Fruit fly (Drosophila melanogaster) whole organism: ENCODE results near the gene Sk1.
A peak's percentile ranks its signal among the peaks of the same experiment; 100 is the strongest.

ENCODE experiments used
- CG8478 ChIP-seq: fragments of >200 bp; optimal IDR thresholded peaks from 2 replicates; lab custom pipeline; 2018; ENCODE audit warnings: inconsistent platforms
- Dll ChIP-seq: fragments of >200 bp; optimal IDR thresholded peaks from 2 replicates; lab custom pipeline; 2017
- EcR ChIP-seq, 2 experiments: fragments of >200 bp; optimal IDR thresholded peaks; 2 replicates each; lab custom pipeline; 2017; ENCODE audit warnings: missing biosample characterization in 2 of 2, missing genetic modification characterization in 2 of 2, missing genetic modification reagents in 2 of 2
- pan ChIP-seq: fragments of >200 bp; optimal IDR thresholded peaks from 2 replicates; lab custom pipeline; 2017
- psq ChIP-seq: fragments of >200 bp; optimal IDR thresholded peaks from 2 replicates; lab custom pipeline; 2017
- usp ChIP-seq: fragments of >200 bp; optimal IDR thresholded peaks from 2 replicates; lab custom pipeline; 2017; ENCODE audit warnings: missing biosample characterization, missing genetic modification characterization, mixed read lengths

The Sk1 gene

DNA sequence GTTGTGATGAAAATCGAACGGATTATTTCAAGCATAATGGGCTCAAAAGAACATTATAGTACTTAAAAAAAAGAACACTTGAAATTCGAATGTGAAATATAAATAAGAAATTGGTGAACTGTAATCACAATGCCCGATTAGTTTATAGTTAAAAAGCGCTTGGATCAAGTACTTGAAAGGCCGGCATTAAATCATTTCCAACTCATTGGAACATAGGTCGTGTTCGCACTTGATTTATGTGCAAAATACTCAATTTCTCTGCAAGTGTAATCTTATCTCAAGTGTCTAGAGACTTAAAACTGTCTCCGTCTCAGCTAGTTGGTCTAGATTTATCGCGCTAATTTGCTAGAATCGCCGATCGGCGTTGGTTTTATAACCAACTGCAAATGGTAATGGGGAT is 17.8 kb upstream of the Sk1 start:
- TF ChIP-seq EcR (GFP tag; optimal IDR thresholded peaks at IDR 0.05; lab: Kevin White, UChicago) (no peak), Dll (no peak), usp (GFP tag; lab: Kevin White, UChicago) (no peak), pan (lab: Kevin White, UChicago) (no peak), psq (lab: Kevin White, UChicago) (no peak), CG8478 (no peak)

DNA sequence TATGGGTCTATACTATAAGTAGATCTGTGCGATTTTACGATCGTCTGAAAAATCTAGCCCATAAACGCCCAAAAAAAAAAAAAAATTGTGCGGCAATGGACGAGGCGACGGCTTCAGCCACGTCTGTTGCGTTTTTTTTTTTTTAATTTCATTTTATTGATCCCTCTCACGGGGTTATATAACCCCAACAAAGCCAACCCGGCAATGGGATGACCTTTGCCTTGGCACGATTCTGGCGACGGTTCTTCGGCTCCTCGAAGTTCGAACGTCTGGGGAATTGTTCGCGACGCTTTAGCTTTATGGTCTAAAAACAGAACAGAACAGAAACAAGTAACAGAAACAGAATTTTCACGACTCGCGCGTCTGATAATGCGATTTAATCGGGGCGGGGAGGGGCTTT is 16.9 kb upstream of the Sk1 start:
- TF ChIP-seq CG8478 (no peak), psq (lab: Kevin White, UChicago) (no peak), pan (lab: Kevin White, UChicago) (no peak), usp (GFP tag; lab: Kevin White, UChicago) (no peak), EcR (GFP tag; optimal IDR thresholded peaks at IDR 0.05; lab: Kevin White, UChicago) (no peak), Dll (no peak)

DNA sequence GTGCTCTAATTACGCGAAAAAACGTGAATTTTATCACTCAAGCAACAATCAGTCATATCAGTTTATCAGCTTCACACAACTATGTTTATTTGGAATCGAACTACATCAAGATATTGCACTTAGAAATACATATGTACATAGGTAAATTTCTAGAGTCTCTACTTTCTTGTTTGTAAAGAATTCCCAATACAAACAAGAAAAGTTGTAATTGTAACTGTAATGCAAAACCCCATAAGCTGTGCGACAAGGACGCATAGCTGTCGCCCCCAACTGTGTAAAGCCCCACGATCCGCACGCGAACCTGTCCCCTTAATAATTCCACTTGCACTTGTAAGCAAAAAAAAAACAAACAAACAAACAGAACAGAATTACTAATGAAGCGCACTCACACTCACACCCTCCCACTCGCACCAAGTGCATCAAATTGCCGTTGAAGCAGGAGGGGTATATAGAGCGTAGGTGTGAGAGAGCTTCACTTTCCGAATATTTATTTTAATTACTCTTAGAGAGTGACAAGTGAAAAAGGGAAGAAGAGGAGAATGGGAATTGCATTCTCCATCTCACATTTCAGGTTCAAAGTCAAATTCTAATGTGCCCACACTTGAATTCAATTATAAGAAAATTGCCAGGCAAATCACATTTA is 16.3 kb upstream of the Sk1 start:
- no peak for TF ChIP-seq CG8478
- no peak for TF ChIP-seq EcR (GFP tag; optimal IDR thresholded peaks at IDR 0.05; lab: Kevin White, UChicago)
- TF ChIP-seq usp (GFP tag; lab: Kevin White, UChicago), result no peak
- no peak for TF ChIP-seq psq (lab: Kevin White, UChicago)
- no peak for TF ChIP-seq pan (lab: Kevin White, UChicago)
- no peak for TF ChIP-seq Dll

DNA sequence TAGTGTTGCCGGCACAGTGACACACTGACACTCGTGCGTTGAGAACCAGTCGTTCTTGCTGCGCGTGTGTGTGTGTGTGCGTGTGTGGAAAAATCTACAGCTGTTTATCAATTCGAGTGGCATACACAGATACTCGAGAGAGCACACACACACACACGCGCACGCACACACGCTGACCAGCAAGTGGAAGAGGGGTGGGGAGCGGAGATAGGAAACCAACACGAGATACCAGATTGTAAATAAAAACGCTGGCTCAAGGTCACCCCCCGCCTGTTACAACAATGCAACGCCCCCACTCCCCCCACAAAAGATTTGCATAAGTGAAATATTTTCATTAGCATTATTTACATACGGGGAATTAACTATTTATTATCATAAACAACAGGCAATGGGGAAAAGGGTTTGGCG is 15.1 kb upstream of the Sk1 start:
- TF ChIP-seq CG8478 (no peak), Dll (no peak), usp (GFP tag; lab: Kevin White, UChicago) (no peak), psq (lab: Kevin White, UChicago) (no peak), EcR (GFP tag; optimal IDR thresholded peaks at IDR 0.05; lab: Kevin White, UChicago) (no peak), pan (lab: Kevin White, UChicago) (no peak)

DNA sequence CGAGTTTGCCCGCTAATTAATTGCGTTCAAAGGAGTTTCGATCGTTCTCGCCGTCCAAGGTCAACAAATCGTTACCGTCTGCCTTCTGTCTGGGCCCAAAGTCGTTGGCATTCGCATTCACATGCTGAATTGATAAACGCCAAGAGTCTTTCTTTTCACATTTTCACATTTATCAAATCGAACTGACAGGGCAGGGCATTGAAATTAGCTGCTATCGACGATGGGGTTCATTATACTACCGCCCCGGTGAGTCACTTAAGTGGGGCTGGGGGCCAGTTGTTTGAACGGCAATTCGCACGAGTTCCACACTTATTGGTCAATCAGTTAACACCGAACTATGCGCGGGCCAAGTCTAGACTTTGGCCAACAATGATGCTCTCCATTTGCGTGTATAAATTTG is 11.4 kb upstream of the Sk1 start:
- TF ChIP-seq Dll (no peak), CG8478 (no peak), EcR (GFP tag; optimal IDR thresholded peaks at IDR 0.05; lab: Kevin White, UChicago) (no peak), pan (lab: Kevin White, UChicago) (no peak), psq (lab: Kevin White, UChicago) (no peak), usp (GFP tag; lab: Kevin White, UChicago) (no peak)

DNA sequence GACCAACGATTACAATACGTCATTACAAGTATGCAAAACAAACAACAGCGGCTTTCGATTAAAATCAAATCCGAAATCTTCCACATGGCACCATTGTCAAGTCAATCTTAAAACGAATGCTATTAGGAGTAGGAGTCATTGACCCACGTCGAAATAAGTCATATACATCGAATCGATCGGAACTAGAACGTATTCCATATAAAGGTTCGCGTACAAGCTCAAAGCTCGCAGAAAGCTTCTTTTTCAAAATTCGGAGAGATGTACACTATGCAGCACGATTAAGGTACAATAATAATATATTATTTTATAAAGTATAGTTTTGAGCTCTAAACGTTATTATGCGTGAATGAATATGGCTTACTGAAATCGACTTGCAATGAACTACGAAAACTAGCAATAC is 8.4 kb upstream of the Sk1 start:
- TF ChIP-seq EcR (GFP tag; optimal IDR thresholded peaks at IDR 0.05; lab: Kevin White, UChicago) (peak in 1 of 2 experiments; percentile 29), CG8478 (no peak), Dll (no peak), psq (lab: Kevin White, UChicago) (no peak), usp (GFP tag; lab: Kevin White, UChicago) (no peak), pan (lab: Kevin White, UChicago) (no peak)

DNA sequence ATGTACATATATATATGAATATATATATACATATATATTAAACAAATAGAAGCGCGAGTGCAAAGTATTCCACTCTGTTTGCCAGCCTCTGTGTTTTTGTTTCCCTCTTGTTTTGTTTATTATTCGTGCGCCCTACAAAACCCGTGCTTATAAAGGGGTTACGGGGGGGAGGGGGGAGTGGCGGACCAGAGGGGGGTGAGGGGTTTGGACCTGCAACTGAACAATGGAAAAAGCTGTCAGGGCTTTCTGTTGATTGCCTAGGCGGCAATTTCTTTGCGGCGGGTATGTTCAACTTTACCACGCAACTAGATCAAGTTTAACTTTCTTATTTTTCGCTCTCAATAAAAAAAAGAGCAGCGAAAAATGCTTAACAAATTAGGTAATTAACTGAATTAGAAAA is 3.1 kb upstream of the Sk1 start:
- TF ChIP-seq Dll (no peak), pan (lab: Kevin White, UChicago) (no peak), psq (lab: Kevin White, UChicago) (no peak), EcR (GFP tag; optimal IDR thresholded peaks at IDR 0.05; lab: Kevin White, UChicago) (no peak), usp (GFP tag; lab: Kevin White, UChicago) (no peak), CG8478 (no peak)

DNA sequence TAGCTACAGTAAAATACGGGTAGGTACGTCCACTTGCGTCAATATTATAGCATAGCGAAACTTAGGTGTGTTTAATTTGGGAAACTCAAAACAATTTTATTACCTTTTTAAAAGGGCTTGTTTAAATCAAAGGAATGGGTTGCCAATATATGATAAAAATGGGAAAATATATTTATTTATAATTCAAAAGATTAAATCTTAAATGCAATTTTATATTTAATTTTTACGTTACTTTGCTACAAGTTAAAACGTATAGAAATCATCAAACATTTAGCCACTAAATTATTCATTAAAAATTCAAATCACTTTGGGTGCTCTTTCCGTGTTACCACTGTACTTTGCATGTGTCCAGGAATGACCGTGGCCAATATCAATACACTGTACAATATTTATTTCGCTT is 1.4 kb upstream of the Sk1 start:
- TF ChIP-seq Dll, result no peak
- no peak for TF ChIP-seq pan (lab: Kevin White, UChicago)
- TF ChIP-seq psq (lab: Kevin White, UChicago), result no peak
- no peak for TF ChIP-seq usp (GFP tag; lab: Kevin White, UChicago)
- TF ChIP-seq EcR (GFP tag; optimal IDR thresholded peaks at IDR 0.05; lab: Kevin White, UChicago), result no peak
- no peak for TF ChIP-seq CG8478

DNA sequence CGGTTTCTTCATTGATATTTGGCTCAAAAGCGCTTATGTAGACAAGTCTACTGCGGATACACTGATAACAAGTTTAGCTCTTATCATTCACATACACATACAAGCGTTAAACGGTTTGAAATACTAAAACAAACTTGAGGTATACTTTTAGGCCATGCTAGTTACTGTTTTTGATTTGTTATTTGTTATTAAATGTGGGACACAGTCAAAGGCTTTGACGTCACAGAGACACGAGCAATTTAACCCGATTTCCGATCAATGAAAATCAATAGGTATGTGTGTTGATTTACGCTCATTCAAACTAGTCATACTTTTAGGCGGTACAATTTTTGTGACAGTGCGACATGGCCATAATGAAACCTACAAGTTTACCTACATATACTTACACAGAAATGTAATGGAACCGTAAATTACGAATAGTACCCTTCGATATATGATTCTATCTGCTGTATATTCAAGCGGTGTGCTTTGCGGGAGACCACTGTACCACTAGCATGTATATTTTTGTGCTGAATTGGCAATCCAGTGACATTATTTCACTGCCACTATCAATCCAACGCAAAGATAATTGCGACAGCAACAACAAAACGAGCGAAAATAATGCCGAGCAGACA is 4.6 kb downstream of the Sk1 start:
- TF ChIP-seq Dll, result no peak
- TF ChIP-seq EcR (GFP tag; optimal IDR thresholded peaks at IDR 0.05; lab: Kevin White, UChicago), result no peak
- TF ChIP-seq CG8478, result no peak
- no peak for TF ChIP-seq psq (lab: Kevin White, UChicago)
- TF ChIP-seq pan (lab: Kevin White, UChicago), result no peak
- TF ChIP-seq usp (GFP tag; lab: Kevin White, UChicago), result no peak

DNA sequence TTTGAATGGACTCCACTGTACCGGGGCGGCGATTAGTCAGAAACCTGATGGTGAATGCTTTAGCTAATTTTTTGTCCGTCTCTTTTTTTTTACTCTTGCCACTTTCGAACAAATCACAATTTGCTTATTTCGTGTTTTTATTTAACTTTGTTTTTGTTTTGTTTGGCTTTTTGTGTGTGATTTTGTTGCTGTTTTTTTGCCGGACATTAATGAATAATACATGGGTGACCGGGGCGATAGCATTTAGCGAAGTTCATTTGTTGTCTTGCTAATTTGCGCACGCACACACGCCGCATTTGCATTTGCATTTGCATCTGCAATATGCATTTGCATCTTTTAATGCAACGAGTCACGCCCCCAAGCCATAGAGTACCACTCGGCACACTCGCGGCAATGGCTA is 6.3 kb downstream of the Sk1 start:
- no peak for TF ChIP-seq pan (lab: Kevin White, UChicago)
- TF ChIP-seq EcR (GFP tag; optimal IDR thresholded peaks at IDR 0.05; lab: Kevin White, UChicago), result no peak
- TF ChIP-seq CG8478, result no peak
- no peak for TF ChIP-seq usp (GFP tag; lab: Kevin White, UChicago)
- TF ChIP-seq psq (lab: Kevin White, UChicago), result no peak
- TF ChIP-seq Dll, result no peak

DNA sequence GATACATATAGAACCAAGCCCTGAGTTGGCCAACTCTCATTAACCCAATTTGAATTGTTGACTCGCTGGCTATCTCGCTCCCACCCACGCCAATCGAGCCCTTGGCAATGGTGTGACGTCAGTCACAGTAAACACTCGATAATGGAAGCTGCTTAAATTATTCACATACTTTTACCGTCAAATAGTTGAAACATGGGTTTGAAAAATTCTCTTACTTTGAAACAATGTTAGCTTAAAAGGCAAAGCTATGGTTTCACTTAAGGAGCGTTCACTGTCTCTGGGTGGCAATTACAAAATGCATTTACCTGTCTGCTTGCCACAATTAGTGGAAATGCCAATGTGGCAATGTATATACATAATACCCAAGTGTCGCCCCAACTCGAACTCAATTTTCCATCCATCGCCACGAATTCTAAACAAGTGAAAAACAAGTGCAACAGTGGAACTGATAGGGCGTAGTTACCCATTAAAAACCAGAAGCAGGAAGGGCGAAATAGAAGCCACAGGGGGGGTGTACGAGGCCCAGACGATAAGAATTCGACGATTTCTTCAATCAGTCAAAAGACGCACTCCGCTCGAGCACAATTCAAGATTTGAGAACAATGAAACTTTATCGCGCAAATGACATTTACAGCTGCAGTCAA is 7.3 kb downstream of the Sk1 start:
- TF ChIP-seq Dll (no peak), psq (lab: Kevin White, UChicago) (no peak), usp (GFP tag; lab: Kevin White, UChicago) (no peak), pan (lab: Kevin White, UChicago) (no peak), CG8478 (no peak), EcR (GFP tag; optimal IDR thresholded peaks at IDR 0.05; lab: Kevin White, UChicago) (no peak)

DNA sequence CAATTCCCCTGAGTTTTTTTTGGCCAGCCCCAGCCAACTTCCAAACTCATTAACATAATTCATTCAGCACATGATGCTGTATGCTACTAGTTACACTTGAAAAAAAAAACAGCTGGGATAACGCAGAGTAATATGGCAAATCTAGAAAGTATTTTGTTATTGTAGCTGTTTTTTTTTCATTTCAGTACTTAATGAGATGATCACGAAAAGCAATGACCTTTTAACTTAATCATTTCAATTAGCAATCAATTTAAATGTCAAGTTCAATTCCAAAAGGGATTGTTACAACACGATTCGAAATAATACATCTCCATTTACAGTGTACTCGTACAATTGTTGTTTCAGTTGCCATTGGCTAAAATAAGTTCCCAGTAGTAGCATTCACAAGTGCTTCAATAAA is 8.1 kb downstream of the Sk1 start:
- no peak for TF ChIP-seq CG8478
- TF ChIP-seq EcR (GFP tag; optimal IDR thresholded peaks at IDR 0.05; lab: Kevin White, UChicago), result no peak
- no peak for TF ChIP-seq Dll
- TF ChIP-seq psq (lab: Kevin White, UChicago), result no peak
- TF ChIP-seq usp (GFP tag; lab: Kevin White, UChicago), result no peak
- no peak for TF ChIP-seq pan (lab: Kevin White, UChicago)
